Worm (Caenorhabditis elegans): ENCODE data around the gene C05C8.8.

DNA sequence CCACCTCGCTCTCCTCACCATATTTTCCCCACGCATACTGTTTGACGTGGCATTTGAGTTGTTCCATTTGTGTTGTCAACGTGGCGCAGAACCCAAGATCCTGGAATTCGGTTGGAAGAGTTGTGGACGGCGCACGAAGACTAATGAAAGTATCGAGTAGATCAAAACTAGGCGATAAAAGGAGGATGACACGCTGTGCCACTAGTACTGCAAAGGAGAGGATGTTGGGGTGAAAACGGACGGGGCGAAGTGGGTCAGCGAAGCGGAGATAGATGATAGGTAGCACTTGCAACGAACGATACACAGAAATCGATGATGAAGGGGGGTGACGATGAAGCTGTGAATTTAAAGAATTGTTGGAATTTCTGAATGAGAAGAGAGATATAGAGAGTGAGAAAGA, 8.0 kb downstream of the C05C8.8 start, which contains the start of gene C05C8.7:
- no peak for TF ChIP-seq hnd-1 (tag; optimal IDR thresholded peaks at IDR 0.05)
- no peak for TF ChIP-seq ceh-36 (tag; optimal IDR thresholded peaks at IDR 0.05)
- no peak for TF ChIP-seq ama-1 (optimal IDR thresholded peaks at IDR 0.05)
- TF ChIP-seq tbx-37 (GFP tag; conservative IDR thresholded peaks at IDR 0.05), result no peak
- no peak for TF ChIP-seq hmg-4 (GFP tag; optimal IDR thresholded peaks at IDR 0.05)
- TF ChIP-seq B0310.2 (tag; optimal IDR thresholded peaks at IDR 0.05), result no peak
- no peak for TF ChIP-seq F13C5.2 (tag; optimal IDR thresholded peaks at IDR 0.05)
- TF ChIP-seq aly-1 (tag; optimal IDR thresholded peaks at IDR 0.05), result no peak
- TF ChIP-seq ets-7 (tag; optimal IDR thresholded peaks at IDR 0.05), result no peak

Data from whole organism, early embryonic.